Worm (Caenorhabditis elegans) whole organism, late embryonic: ENCODE measurements around the gene math-31.

Source experiments
- C08G9.2 ChIP-seq: sonication (generic microtip); optimal IDR thresholded peaks from 2 replicates; lab custom pipeline; 2016; ENCODE audit warnings: mild to moderate bottlenecking, missing genetic modification characterization, moderate library complexity, missing compliant biosample characterization
- C38D4.7 ChIP-seq: fragments of 200-800 bp; sonication (Bioruptor generic); optimal IDR thresholded peaks from 2 replicates; lab custom pipeline; 2018; ENCODE audit warnings: mild to moderate bottlenecking, missing genetic modification characterization, moderate library complexity, missing compliant biosample characterization
- K02D7.2 ChIP-seq: sonication (generic microtip); optimal IDR thresholded peaks from 2 replicates; lab custom pipeline; 2017; ENCODE audit warnings: mild to moderate bottlenecking, missing genetic modification characterization, missing compliant biosample characterization
- K09A11.1 ChIP-seq: sonication (generic microtip); optimal IDR thresholded peaks from 2 replicates; lab custom pipeline; 2017; ENCODE audit warnings: antibody characterized with exemption, mild to moderate bottlenecking, missing genetic modification characterization, missing compliant biosample characterization; ENCODE audit not compliant: insufficient read depth
- ahr-1 ChIP-seq: sonication (generic microtip); optimal IDR thresholded peaks from 2 replicates; lab custom pipeline; 2016; ENCODE audit warnings: missing genetic modification characterization, missing compliant biosample characterization
- ceh-14 ChIP-seq: sonication (generic microtip); optimal IDR thresholded peaks from 2 replicates; lab custom pipeline; 2016; ENCODE audit warnings: missing genotype, missing genetic modification characterization, missing compliant biosample characterization
- ceh-2 ChIP-seq: sonication (generic microtip); optimal IDR thresholded peaks from 2 replicates; lab custom pipeline; 2016; ENCODE audit warnings: missing genotype, missing genetic modification characterization, missing compliant biosample characterization
- che-1 ChIP-seq: sonication (generic microtip); optimal IDR thresholded peaks from 2 replicates; lab custom pipeline; 2016; ENCODE audit warnings: mild to moderate bottlenecking, missing genetic modification characterization, missing compliant biosample characterization
- dve-1 ChIP-seq: sonication (generic microtip); optimal IDR thresholded peaks from 2 replicates; lab custom pipeline; 2017; ENCODE audit warnings: antibody characterized with exemption, mild to moderate bottlenecking, missing genetic modification characterization, missing compliant biosample characterization
- elt-2 ChIP-seq: sonication (generic microtip); optimal IDR thresholded peaks from 2 replicates; lab custom pipeline; 2016; ENCODE audit warnings: missing genetic modification reagents, missing genetic modification characterization, missing compliant biosample characterization
- gmeb-2 ChIP-seq: sonication (generic microtip); optimal IDR thresholded peaks from 2 replicates; lab custom pipeline; 2016; ENCODE audit warnings: missing genetic modification characterization, inconsistent platforms, missing compliant biosample characterization
- hlh-15 ChIP-seq: sonication (generic microtip); optimal IDR thresholded peaks from 2 replicates; lab custom pipeline; 2016; ENCODE audit warnings: missing genetic modification characterization, missing compliant biosample characterization
- hlh-30 ChIP-seq: sonication (generic microtip); optimal IDR thresholded peaks from 2 replicates; lab custom pipeline; 2017; ENCODE audit warnings: antibody characterized with exemption, missing genetic modification characterization, missing compliant biosample characterization; ENCODE audit not compliant: insufficient read depth
- hlh-6 ChIP-seq: sonication (generic microtip); optimal IDR thresholded peaks from 2 replicates; lab custom pipeline; 2016; ENCODE audit warnings: missing genotype, missing genetic modification characterization, missing compliant biosample characterization
- hlh-8 ChIP-seq: sonication (generic microtip); optimal IDR thresholded peaks from 2 replicates; lab custom pipeline; 2016; ENCODE audit warnings: missing genotype, missing genetic modification characterization, missing compliant biosample characterization
- nfya-1 ChIP-seq: sonication (generic microtip); optimal IDR thresholded peaks from 2 replicates; lab custom pipeline; 2017; ENCODE audit warnings: missing genetic modification characterization, mild to moderate bottlenecking, missing compliant biosample characterization, antibody characterized with exemption, moderate library complexity
- nhr-11 ChIP-seq: fragments of 150-350 bp; optimal IDR thresholded peaks from 2 replicates; lab custom pipeline; 2014; ENCODE audit warnings: missing biosample characterization, missing genetic modification characterization
- npax-4 ChIP-seq: sonication (generic microtip); optimal IDR thresholded peaks from 2 replicates; lab custom pipeline; 2016; ENCODE audit warnings: missing genetic modification characterization, missing compliant biosample characterization
- pqm-1 ChIP-seq: sonication (generic microtip); optimal IDR thresholded peaks from 2 replicates; lab custom pipeline; 2016; ENCODE audit warnings: missing genetic modification characterization, missing compliant biosample characterization
- pros-1 ChIP-seq: fragments of 150-350 bp; optimal IDR thresholded peaks from 2 replicates; lab custom pipeline; 2014; ENCODE audit warnings: missing biosample characterization, missing genetic modification reagents, missing genetic modification characterization
- rnt-1 ChIP-seq: sonication (generic microtip); optimal IDR thresholded peaks from 2 replicates; lab custom pipeline; 2016; ENCODE audit warnings: missing genetic modification characterization, missing compliant biosample characterization
- sdc-2 ChIP-seq: sonication (generic microtip); optimal IDR thresholded peaks from 2 replicates; lab custom pipeline; 2016; ENCODE audit warnings: missing genotype, missing genetic modification characterization, missing compliant biosample characterization
- sox-2 ChIP-seq: fragments of 200-800 bp; sonication (Bioruptor generic); IDR thresholded peaks from 2 replicates; pipeline ENCODE4 v1.3.6; 2022; ENCODE audit warnings: missing genetic modification reagents, missing genetic modification characterization, missing compliant biosample characterization
- tbx-2 ChIP-seq: sonication (generic microtip); optimal IDR thresholded peaks from 2 replicates; lab custom pipeline; 2016; ENCODE audit warnings: missing genetic modification characterization, missing compliant biosample characterization
- ttx-3 ChIP-seq: sonication (generic microtip); optimal IDR thresholded peaks from 2 replicates; lab custom pipeline; 2016; ENCODE audit warnings: missing genetic modification reagents, missing genetic modification characterization, missing compliant biosample characterization
- unc-42 ChIP-seq: sonication (generic microtip); optimal IDR thresholded peaks from 2 replicates; lab custom pipeline; 2016; ENCODE audit warnings: missing genotype, missing genetic modification characterization, missing compliant biosample characterization
- unc-55 ChIP-seq: sonication (generic microtip); optimal IDR thresholded peaks from 2 replicates; lab custom pipeline; 2017; ENCODE audit warnings: missing biosample characterization, missing genetic modification reagents, missing genetic modification characterization
- ztf-16 ChIP-seq: sonication (generic microtip); optimal IDR thresholded peaks from 2 replicates; lab custom pipeline; 2017; ENCODE audit warnings: missing genetic modification characterization, missing compliant biosample characterization

The math-31 gene

ce11 chrII:1878663-1879062 lies 34.0 kb downstream of the math-31 start, which contains the start of gene math-16:
Gene math-16, minus strand, starts transcription at chrII:1878763.
- TF ChIP-seq hlh-6 (tag; lab: Kevin White, UChicago), result no peak
- no peak for TF ChIP-seq dve-1 (tag; lab: Kevin White, UChicago)
- no peak for TF ChIP-seq nhr-11 (tag; lab: Kevin White, UChicago)
- TF ChIP-seq K09A11.1 (tag; lab: Kevin White, UChicago), result no peak
- TF ChIP-seq ahr-1 (tag; lab: Kevin White, UChicago), result no peak
- TF ChIP-seq ceh-2 (tag; lab: Kevin White, UChicago), result no peak
- no peak for TF ChIP-seq hlh-8 (tag; lab: Kevin White, UChicago)
- no peak for TF ChIP-seq npax-4 (tag; lab: Kevin White, UChicago)
- TF ChIP-seq tbx-2 (tag; lab: Kevin White, UChicago), result no peak
- TF ChIP-seq gmeb-2 (tag; lab: Kevin White, UChicago), result no peak
- TF ChIP-seq C08G9.2 (tag; lab: Kevin White, UChicago), result no peak
- no peak for TF ChIP-seq ztf-16 (tag; lab: Kevin White, UChicago)
- no peak for TF ChIP-seq pqm-1

ce11 chrII:1875658-1876057 lies 37.0 kb downstream of the math-31 start, which contains the start of gene math-13:
Gene math-13, plus strand, starts transcription at chrII:1875958.
- TF ChIP-seq sox-2 (GFP tag; lab: Robert Waterston, UW) (no peak), pqm-1 (no peak), unc-42 (tag; lab: Kevin White, UChicago) (no peak), nfya-1 (no peak), ttx-3 (tag; lab: Kevin White, UChicago) (no peak), tbx-2 (tag; lab: Kevin White, UChicago) (no peak), pros-1 (tag; lab: Kevin White, UChicago) (no peak), K02D7.2 (tag; lab: Kevin White, UChicago) (no peak), unc-55 (GFP tag; lab: Kevin White, UChicago) (no peak), sdc-2 (tag; lab: Kevin White, UChicago) (no peak), hlh-30 (tag; lab: Kevin White, UChicago) (no peak)

ce11 chrII:1870875-1871592 lies 41.6 kb downstream of the math-31 start, which contains the start of gene math-10:
Gene math-10, plus strand, starts transcription at chrII:1871542.
- TF ChIP-seq unc-55 (GFP tag; lab: Kevin White, UChicago), result no peak

- no peak for TF ChIP-seq npax-4 (tag; lab: Kevin White, UChicago)
- no peak for TF ChIP-seq hlh-6 (tag; lab: Kevin White, UChicago)
- TF ChIP-seq ceh-14 (tag; lab: Kevin White, UChicago), result no peak
- TF ChIP-seq rnt-1 (tag; lab: Kevin White, UChicago), result no peak
- no peak for TF ChIP-seq elt-2 (tag; lab: Kevin White, UChicago)
- TF ChIP-seq pros-1 (tag; lab: Kevin White, UChicago), result no peak
- TF ChIP-seq K09A11.1 (tag; lab: Kevin White, UChicago), result no peak
- TF ChIP-seq hlh-15 (tag; lab: Kevin White, UChicago), result no peak
- no peak for TF ChIP-seq nfya-1
- no peak for TF ChIP-seq C38D4.7 (GFP tag; lab: Kevin White, UChicago)
- TF ChIP-seq unc-42 (tag; lab: Kevin White, UChicago), result no peak
- no peak for TF ChIP-seq pqm-1
- no peak for TF ChIP-seq che-1 (tag; lab: Kevin White, UChicago)
These were observed 43.5 kb downstream of the math-31 start, which contains the start of gene math-14 for ce11 chrII:1869120-1869519. Gene math-14, plus strand, starts transcription at chrII:1869420.

- TF ChIP-seq hlh-30 (tag; lab: Kevin White, UChicago) (no peak), elt-2 (tag; lab: Kevin White, UChicago) (peak; percentile 27)
- TF ChIP-seq, all 69 proteins: peak for 1
These were observed 46.8 kb downstream of the math-31 start, which contains the start of gene math-15 for ce11 chrII:1865683-1866431. Gene math-15, plus strand, starts transcription at chrII:1866381.
